Worm (Caenorhabditis elegans) whole organism, late embryonic: Measurements from ENCODE around the gene acr-8.

Source experiments
- C08G9.2 ChIP-seq: sonication (generic microtip); optimal IDR thresholded peaks from 2 replicates; lab custom pipeline; 2016; ENCODE audit warnings: mild to moderate bottlenecking, missing genetic modification characterization, moderate library complexity, missing compliant biosample characterization
- F13H6.1 ChIP-seq: sonication (generic microtip); optimal IDR thresholded peaks from 2 replicates; lab custom pipeline; 2016; ENCODE audit warnings: missing genetic modification characterization, missing compliant biosample characterization
- K09A11.1 ChIP-seq: sonication (generic microtip); optimal IDR thresholded peaks from 2 replicates; lab custom pipeline; 2017; ENCODE audit warnings: antibody characterized with exemption, mild to moderate bottlenecking, missing genetic modification characterization, missing compliant biosample characterization; ENCODE audit not compliant: insufficient read depth
- T23F11.4 ChIP-seq: fragments of 200-800 bp; sonication (Bioruptor generic); optimal IDR thresholded peaks from 2 replicates; lab custom pipeline; 2018; ENCODE audit warnings: mild to moderate bottlenecking, missing genetic modification characterization, missing compliant biosample characterization
- Y22D7AL.16 ChIP-seq: sonication (generic microtip); optimal IDR thresholded peaks from 2 replicates; lab custom pipeline; 2016; ENCODE audit warnings: missing genetic modification characterization, missing compliant biosample characterization
- ceh-14 ChIP-seq: sonication (generic microtip); optimal IDR thresholded peaks from 2 replicates; lab custom pipeline; 2016; ENCODE audit warnings: missing genotype, missing genetic modification characterization, missing compliant biosample characterization
- ceh-18 ChIP-seq: sonication (generic microtip); optimal IDR thresholded peaks from 2 replicates; lab custom pipeline; 2016; ENCODE audit warnings: missing genetic modification characterization, missing compliant biosample characterization
- ceh-19 ChIP-seq: fragments of 200-800 bp; sonication (Bioruptor generic); optimal IDR thresholded peaks from 2 replicates; lab custom pipeline; 2018; ENCODE audit warnings: mild to moderate bottlenecking, missing genetic modification characterization, missing compliant biosample characterization
- ceh-31 ChIP-seq: sonication (generic microtip); optimal IDR thresholded peaks from 2 replicates; lab custom pipeline; 2016; ENCODE audit warnings: missing genetic modification characterization, missing compliant biosample characterization
- ceh-34 ChIP-seq: sonication (generic microtip); optimal IDR thresholded peaks from 2 replicates; lab custom pipeline; 2016; ENCODE audit warnings: mild to moderate bottlenecking, missing genetic modification characterization, missing compliant biosample characterization
- fax-1 ChIP-seq: sonication (generic microtip); optimal IDR thresholded peaks from 2 replicates; lab custom pipeline; 2016; ENCODE audit warnings: missing genotype, missing genetic modification characterization, missing compliant biosample characterization
- gmeb-2 ChIP-seq: sonication (generic microtip); optimal IDR thresholded peaks from 2 replicates; lab custom pipeline; 2016; ENCODE audit warnings: missing genetic modification characterization, inconsistent platforms, missing compliant biosample characterization
- hlh-30 ChIP-seq: sonication (generic microtip); optimal IDR thresholded peaks from 2 replicates; lab custom pipeline; 2017; ENCODE audit warnings: antibody characterized with exemption, missing genetic modification characterization, missing compliant biosample characterization; ENCODE audit not compliant: insufficient read depth
- pag-3 ChIP-seq: sonication (generic microtip); optimal IDR thresholded peaks from 2 replicates; lab custom pipeline; 2016; ENCODE audit warnings: missing compliant biosample characterization, missing genetic modification characterization, borderline replicate concordance
- pha-4 ChIP-seq: fragments of 150-350 bp; optimal IDR thresholded peaks from 2 replicates; lab custom pipeline; 2018; ENCODE audit warnings: missing biosample characterization, missing genetic modification reagents, missing genetic modification characterization
- sdc-2 ChIP-seq: sonication (generic microtip); optimal IDR thresholded peaks from 2 replicates; lab custom pipeline; 2016; ENCODE audit warnings: missing genotype, missing genetic modification characterization, missing compliant biosample characterization
- tbx-7 ChIP-seq: sonication (generic microtip); optimal IDR thresholded peaks from 2 replicates; lab custom pipeline; 2016; ENCODE audit warnings: missing genotype, missing genetic modification characterization, missing compliant biosample characterization
- unc-3 ChIP-seq, 2 experiments: fragments of 200-800 bp in 1 of 2; sonication (Bioruptor generic) in 1 of 2; sonication (generic microtip) in 1 of 2; conservative IDR thresholded peaks in 1 of 2; optimal IDR thresholded peaks in 1 of 2; 2 replicates each; pipeline versions ENCODE4 v1.3.6 to Lab custom; 2016 to 2022; ENCODE audit warnings: missing compliant biosample characterization in 2 of 2, missing genetic modification characterization in 2 of 2, missing genetic modification reagents in 1 of 2
- unc-42 ChIP-seq: sonication (generic microtip); optimal IDR thresholded peaks from 2 replicates; lab custom pipeline; 2016; ENCODE audit warnings: missing genotype, missing genetic modification characterization, missing compliant biosample characterization
- zip-5 ChIP-seq: sonication (generic microtip); optimal IDR thresholded peaks from 2 replicates; lab custom pipeline; 2016; ENCODE audit warnings: missing genetic modification characterization, missing compliant biosample characterization

acr-8 gene

DNA sequence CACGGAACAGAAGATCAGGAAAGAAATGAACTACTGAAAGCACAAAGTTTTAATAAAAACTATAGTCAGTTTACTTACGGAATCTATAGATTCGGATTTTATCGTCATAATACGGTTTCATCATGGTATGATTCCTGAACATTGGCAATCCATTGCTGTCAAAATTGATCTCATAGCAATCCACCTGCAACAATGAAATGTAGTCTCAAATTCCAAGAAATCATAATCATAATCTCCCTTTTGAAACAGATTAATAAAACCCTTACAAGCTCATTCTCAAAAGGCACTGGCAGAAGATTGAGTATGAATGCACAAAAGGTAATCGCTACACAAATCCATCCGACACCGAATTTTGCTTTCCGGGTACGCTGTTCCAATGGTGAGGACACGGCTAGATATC lies 49.9 kb downstream of the acr-8 start:
- no peak for TF ChIP-seq zip-5
- no peak for TF ChIP-seq pha-4 (tag; lab: Kevin White, UChicago)
- TF ChIP-seq K09A11.1 (tag; lab: Kevin White, UChicago), result no peak
- no peak for TF ChIP-seq T23F11.4
- no peak for TF ChIP-seq unc-42 (tag; lab: Kevin White, UChicago)
- TF ChIP-seq hlh-30, result no peak
- no peak for TF ChIP-seq unc-3 (GFP tag; conservative IDR thresholded peaks at IDR 0.05; lab: Robert Waterston, UW)
- no peak for TF ChIP-seq unc-3 (tag; optimal IDR thresholded peaks at IDR 0.05; lab: Kevin White, UChicago)
- TF ChIP-seq C08G9.2, result no peak
- no peak for TF ChIP-seq ceh-34 (tag; lab: Kevin White, UChicago)
- TF ChIP-seq sdc-2 (tag; lab: Kevin White, UChicago), result no peak
- no peak for TF ChIP-seq fax-1 (tag; lab: Kevin White, UChicago)
- TF ChIP-seq ceh-19 (GFP tag; lab: Kevin White, UChicago), result no peak
- TF ChIP-seq ceh-14 (tag; lab: Kevin White, UChicago), result no peak
- no peak for TF ChIP-seq pag-3
- no peak for TF ChIP-seq tbx-7 (tag; lab: Kevin White, UChicago)
- no peak for TF ChIP-seq gmeb-2 (tag; lab: Kevin White, UChicago)
- TF ChIP-seq ceh-18 (tag; lab: Kevin White, UChicago), result no peak
- no peak for TF ChIP-seq F13H6.1 (tag; lab: Kevin White, UChicago)
- TF ChIP-seq ceh-31 (tag; lab: Kevin White, UChicago), result no peak

DNA sequence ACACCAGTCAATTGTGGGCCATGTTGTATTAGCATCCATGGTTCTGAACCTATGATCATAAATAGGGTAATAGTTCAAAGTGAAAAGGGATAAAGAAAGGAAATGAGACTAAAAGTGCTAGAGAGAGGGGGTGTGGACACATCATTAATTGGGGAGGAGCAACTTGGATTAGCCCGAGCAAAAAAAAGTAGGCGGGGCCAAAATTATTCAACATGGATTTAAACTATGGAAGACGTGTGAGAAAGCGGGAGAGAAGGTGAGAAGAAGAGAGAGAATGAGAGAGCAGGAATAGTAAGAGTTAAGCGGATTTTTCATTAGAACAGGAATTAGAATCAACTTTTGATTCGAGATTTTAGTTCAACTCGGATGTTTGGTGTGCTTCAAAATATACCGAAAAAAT lies 51.0 kb downstream of the acr-8 start, which contains the start of gene C39B10.1:
TSS of gene C39B10.1 (minus strand) at position 101 of the 400 bp plus-strand sequence.
- TF ChIP-seq Y22D7AL.16 (tag; lab: Kevin White, UChicago) (no peak), K09A11.1 (tag; lab: Kevin White, UChicago) (no peak)
